Fruit fly (Drosophila melanogaster): Measurements from ENCODE around the gene Dred.
A peak's percentile ranks its signal among the peaks of the same experiment; 100 is the strongest.

Gene Dred

DNA sequence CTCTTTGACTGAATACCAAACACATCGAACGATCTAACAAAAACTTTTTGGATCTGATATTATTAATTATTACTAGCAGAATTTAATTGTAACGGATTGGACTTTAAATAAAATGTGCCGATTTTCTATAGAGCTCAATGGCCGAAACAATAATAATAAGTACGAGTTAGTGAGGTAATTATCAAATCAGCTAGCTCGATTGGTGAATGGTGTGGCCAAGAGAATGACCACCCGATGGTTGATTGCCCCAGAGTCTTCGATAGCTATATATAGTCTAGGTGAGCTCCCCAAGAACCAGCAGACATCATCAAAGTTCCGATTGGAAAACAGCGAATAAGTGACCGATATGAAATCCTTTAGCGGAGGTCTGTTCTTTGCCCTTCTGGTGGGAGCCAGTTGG, 24.7 kb downstream of the Dred start, which contains the start of gene Cpr76Bb:
TSS of gene Cpr76Bb (plus strand) at position 301 of the 400 bp plus-strand sequence.
- TF ChIP-seq CG1621 (tag; optimal IDR thresholded peaks at IDR 0.05) = no peak
- no peak for TF ChIP-seq svp (GFP tag)
- no peak for TF ChIP-seq spab (GFP tag; optimal IDR thresholded peaks at IDR 0.05)
- no peak for TF ChIP-seq CG6854 (GFP tag; optimal IDR thresholded peaks at IDR 0.05)
- no peak for TF ChIP-seq Eip78C (GFP tag)

DNA sequence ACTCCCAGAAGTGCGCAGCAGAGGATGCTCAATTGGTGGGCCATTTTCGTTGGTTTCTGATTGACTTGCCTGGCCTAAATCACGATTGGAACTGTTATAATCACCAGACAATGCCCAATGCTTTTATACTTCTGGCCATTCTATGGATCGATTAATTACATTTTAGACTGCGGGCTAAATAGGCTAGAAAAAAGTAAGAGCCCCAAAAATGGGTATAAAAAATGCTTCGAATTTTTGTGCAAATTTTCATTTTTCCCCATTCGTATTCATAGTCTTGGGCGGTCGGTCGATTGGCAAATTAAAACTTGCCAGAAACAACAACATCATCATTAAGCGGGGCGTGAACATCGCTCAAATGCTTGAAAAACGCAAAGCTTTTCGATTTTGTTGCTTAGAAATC, 25.8 kb downstream of the Dred start, which contains the start of gene Cpr76Ba:
TSS of gene Cpr76Ba (minus strand) at position 101 of the 400 bp plus-strand sequence.
- no peak for TF ChIP-seq CG10669 (GFP tag; optimal IDR thresholded peaks at IDR 0.05)
- no peak for TF ChIP-seq achi (GFP tag; optimal IDR thresholded peaks at IDR 0.05)
- no peak for TF ChIP-seq OdsH (GFP tag; optimal IDR thresholded peaks at IDR 0.05)
- no peak for TF ChIP-seq CG3919 (GFP tag; optimal IDR thresholded peaks at IDR 0.05)
- TF ChIP-seq CG6808 (GFP tag; optimal IDR thresholded peaks at IDR 0.05) = no peak
- no peak for TF ChIP-seq Ets96B (tag; optimal IDR thresholded peaks at IDR 0.05)
- TF ChIP-seq CG6854 (GFP tag; optimal IDR thresholded peaks at IDR 0.05) = no peak

DNA sequence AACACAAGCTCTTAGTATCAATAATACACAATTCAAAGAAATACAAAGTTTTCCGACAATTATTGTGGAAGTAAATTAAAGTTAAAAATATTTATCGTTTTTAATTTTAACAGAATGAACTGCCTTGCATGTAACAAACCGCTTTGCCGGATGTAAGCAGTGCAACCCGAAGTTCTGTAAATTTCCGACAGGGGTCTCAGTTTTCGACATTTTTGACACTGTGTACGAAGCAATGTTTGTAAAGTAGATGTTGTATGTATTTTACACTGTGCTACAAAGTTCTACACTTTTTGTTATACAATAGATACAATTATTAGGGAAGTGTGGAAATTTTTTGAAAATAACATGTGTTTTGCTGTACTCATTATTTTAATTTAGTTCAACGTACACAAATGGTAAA, 27.5 kb downstream of the Dred start:
- TF ChIP-seq CG4318 (GFP tag; optimal IDR thresholded peaks at IDR 0.05) (no peak), CG6808 (GFP tag; optimal IDR thresholded peaks at IDR 0.05) (no peak), CG10669 (GFP tag; optimal IDR thresholded peaks at IDR 0.05) (peak; percentile 34), fd59A (GFP tag; optimal IDR thresholded peaks at IDR 0.05) (no peak), Eip78C (GFP tag) (peak; percentile 79), cyc (GFP tag; optimal IDR thresholded peaks at IDR 0.05) (peak; percentile 82), CG11762 (GFP tag; optimal IDR thresholded peaks at IDR 0.05; ENCODE audit: insufficient read depth) (peak; percentile 43), Met (GFP tag; optimal IDR thresholded peaks at IDR 0.05) (peak; percentile 36), fkh (GFP tag; optimal IDR thresholded peaks at IDR 0.05) (no peak), topi (GFP tag; optimal IDR thresholded peaks at IDR 0.05) (peak; percentile 60), CG1621 (tag; optimal IDR thresholded peaks at IDR 0.05) (no peak), CG3032 (tag; optimal IDR thresholded peaks at IDR 0.05) (no peak), Eip93F (GFP tag; optimal IDR thresholded peaks at IDR 0.05) (no peak), Ets96B (tag; optimal IDR thresholded peaks at IDR 0.05) (no peak), spab (GFP tag; optimal IDR thresholded peaks at IDR 0.05) (no peak), CG3919 (GFP tag; optimal IDR thresholded peaks at IDR 0.05) (peak; percentile 70), CG6276 (GFP tag; optimal IDR thresholded peaks at IDR 0.05) (no peak), CG8119 (GFP tag; IDR thresholded peaks at IDR 0.05) (no peak), CG6854 (GFP tag; optimal IDR thresholded peaks at IDR 0.05) (no peak), CG34406 (GFP tag; optimal IDR thresholded peaks at IDR 0.05) (peak; percentile 33), CG8319 (GFP tag; optimal IDR thresholded peaks at IDR 0.05) (peak; percentile 39), Ets21C (GFP tag; optimal IDR thresholded peaks at IDR 0.05) (peak; percentile 27), OdsH (GFP tag; optimal IDR thresholded peaks at IDR 0.05) (peak; percentile 64), CG11294 (GFP tag; IDR thresholded peaks at IDR 0.05) (no peak), Lpt (GFP tag; optimal IDR thresholded peaks at IDR 0.05) (no peak), achi (GFP tag; optimal IDR thresholded peaks at IDR 0.05) (no peak), Sox15 (GFP tag; optimal IDR thresholded peaks at IDR 0.05) (peak; percentile 34), dac (GFP tag; optimal IDR thresholded peaks at IDR 0.05) (peak; percentile 32), CG15336 (GFP tag; IDR thresholded peaks at IDR 0.05) (no peak), Gug (GFP tag; IDR thresholded peaks at IDR 0.05) (no peak), Hr4 (GFP tag; optimal IDR thresholded peaks at IDR 0.05) (peak; percentile 10), CG6792 (GFP tag; optimal IDR thresholded peaks at IDR 0.05) (peak; percentile 47), Smox (GFP tag; optimal IDR thresholded peaks at IDR 0.05) (peak; percentile 18), Sox102F (GFP tag; optimal IDR thresholded peaks at IDR 0.05) (no peak), Hr39 (GFP tag; optimal IDR thresholded peaks at IDR 0.05) (peak; percentile 74), fd85E (GFP tag; optimal IDR thresholded peaks at IDR 0.05) (no peak), net (GFP tag; optimal IDR thresholded peaks at IDR 0.05) (peak; percentile 29), CG6163 (GFP tag; IDR thresholded peaks at IDR 0.05) (peak; percentile 85), CG10631 (GFP tag; optimal IDR thresholded peaks at IDR 0.05) (peak; percentile 56), CG16779 (tag; optimal IDR thresholded peaks at IDR 0.05) (no peak), Blimp-1 (GFP tag; optimal IDR thresholded peaks at IDR 0.05) (no peak), lz (GFP tag; optimal IDR thresholded peaks at IDR 0.05) (peak; percentile 76), svp (GFP tag) (peak; percentile 64), Sox14 (GFP tag; optimal IDR thresholded peaks at IDR 0.05) (no peak), pdm3 (GFP tag; optimal IDR thresholded peaks at IDR 0.05) (peak; percentile 60), salr (GFP tag; optimal IDR thresholded peaks at IDR 0.05) (peak in 1 of 2 experiments; percentile 73)

All from whole organism, prepupa.